Worm (Caenorhabditis elegans): Measurements from ENCODE around the gene rgs-6.
A peak's percentile ranks its signal among the peaks of the same experiment; 100 is the strongest.

rgs-6 gene

ce11 chrX:5713479-5713878, 20.1 kb downstream of the rgs-6 start (continued):
- TF ChIP-seq vab-7 (GFP tag; IDR thresholded peaks at IDR 0.05), result peak; percentile 87
- peak; percentile 79 for TF ChIP-seq arid-1 (GFP tag; conservative IDR thresholded peaks at IDR 0.05)
- no peak for TF ChIP-seq aly-2 (tag; optimal IDR thresholded peaks at IDR 0.05)
- peak; percentile 26 for TF ChIP-seq hlh-30 (tag; optimal IDR thresholded peaks at IDR 0.05; ENCODE audit: insufficient read depth)
- no peak for TF ChIP-seq hif-1 (tag; optimal IDR thresholded peaks at IDR 0.05)
- TF ChIP-seq hlh-11 (tag; optimal IDR thresholded peaks at IDR 0.05), result peak; percentile 2
- TF ChIP-seq nhr-6 (tag; optimal IDR thresholded peaks at IDR 0.05), result no peak
- TF ChIP-seq nhr-28 (tag; optimal IDR thresholded peaks at IDR 0.05), result peak; percentile 19
- TF ChIP-seq ztf-11 (tag; optimal IDR thresholded peaks at IDR 0.05), result no peak
- no peak for TF ChIP-seq ces-1 (GFP tag; optimal IDR thresholded peaks at IDR 0.05)
- no peak for TF ChIP-seq skn-1 (tag; optimal IDR thresholded peaks at IDR 0.05)
- TF ChIP-seq dmd-6 (GFP tag; IDR thresholded peaks at IDR 0.05), result peak; percentile 47
- peak; percentile 52; the same call in 1 of the 2 replicates for TF ChIP-seq zip-11 (GFP tag; IDR thresholded peaks at IDR 0.05)
- TF ChIP-seq lin-39 (tag; optimal IDR thresholded peaks at IDR 0.05), result no peak
- peak; percentile 43 for TF ChIP-seq F49E8.2 (tag; optimal IDR thresholded peaks at IDR 0.05; ENCODE audit: borderline replicate concordance)
- TF ChIP-seq zag-1 (tag; optimal IDR thresholded peaks at IDR 0.05), result no peak
- peak; percentile 56 for TF ChIP-seq duxl-1 (tag; optimal IDR thresholded peaks at IDR 0.05; ENCODE audit: poor library complexity)
- TF ChIP-seq ceh-44 (GFP tag; IDR thresholded peaks at IDR 0.05), result peak; percentile 67; the same call in 1 of the 2 replicates
- TF ChIP-seq ZK337.2 (GFP tag; IDR thresholded peaks at IDR 0.05), result no peak
- TF ChIP-seq tra-1 (GFP tag; IDR thresholded peaks at IDR 0.05), result peak; percentile 79
- TF ChIP-seq dve-1 (tag; optimal IDR thresholded peaks at IDR 0.05; ENCODE audit: insufficient read depth), result peak; percentile 44
- TF ChIP-seq pqm-1 (tag; optimal IDR thresholded peaks at IDR 0.05), result peak; percentile 34
- peak; percentile 44 for TF ChIP-seq nhr-102 (tag; optimal IDR thresholded peaks at IDR 0.05)
- TF ChIP-seq ceh-62 (tag; optimal IDR thresholded peaks at IDR 0.05), result no peak
- TF ChIP-seq mxl-3 (GFP tag; optimal IDR thresholded peaks at IDR 0.05), result no peak
- no peak for TF ChIP-seq nhr-25 (tag; optimal IDR thresholded peaks at IDR 0.05; ENCODE audit: borderline replicate concordance, insufficient read depth)
- no peak for TF ChIP-seq attf-4 (tag; optimal IDR thresholded peaks at IDR 0.05)
- TF ChIP-seq F44E2.7 (GFP tag; IDR thresholded peaks at IDR 0.05), result peak; percentile 86; the same call in 1 of the 2 replicates
- peak; percentile 54; the same call in 1 of the 2 replicates for TF ChIP-seq php-3 (GFP tag; IDR thresholded peaks at IDR 0.05)
- peak; percentile 59; the same call in 1 of the 2 replicates for TF ChIP-seq lin-1 (GFP tag; IDR thresholded peaks at IDR 0.05)
- TF ChIP-seq Y75B8A.6 (GFP tag; IDR thresholded peaks at IDR 0.05), result peak; percentile 69; the same call in 1 of the 2 replicates
- no peak for TF ChIP-seq zfp-2 (tag; optimal IDR thresholded peaks at IDR 0.05)
- TF ChIP-seq snpc-4 (tag; optimal IDR thresholded peaks at IDR 0.05), result no peak
- TF ChIP-seq tag-97 (GFP tag; IDR thresholded peaks at IDR 0.05), result no peak
- TF ChIP-seq F26F4.8 (GFP tag; conservative IDR thresholded peaks at IDR 0.05), result peak; percentile 93
- TF ChIP-seq zip-2 (tag; optimal IDR thresholded peaks at IDR 0.05), result peak; percentile 59
- TF ChIP-seq lin-38 (GFP tag; IDR thresholded peaks at IDR 0.05), result peak; percentile 77
- TF ChIP-seq mdt-29 (GFP tag; IDR thresholded peaks at IDR 0.05), result peak; percentile 43; the same call in 1 of the 2 replicates
- TF ChIP-seq ZK546.5 (tag; optimal IDR thresholded peaks at IDR 0.05), result no peak
- no peak for TF ChIP-seq F10B5.3 (tag; optimal IDR thresholded peaks at IDR 0.05)
- peak; percentile 46 for TF ChIP-seq spr-3 (GFP tag; optimal IDR thresholded peaks at IDR 0.05)
- peak; percentile 67 for TF ChIP-seq unc-130 (GFP tag; optimal IDR thresholded peaks at IDR 0.05)
- peak; percentile 11 for TF ChIP-seq nhr-48 (tag; optimal IDR thresholded peaks at IDR 0.05)
- TF ChIP-seq spr-1 (tag; optimal IDR thresholded peaks at IDR 0.05), result peak; percentile 27
- peak; percentile 61 for TF ChIP-seq mep-1 (tag; optimal IDR thresholded peaks at IDR 0.05)
- TF ChIP-seq madf-5 (GFP tag; IDR thresholded peaks at IDR 0.05), result peak; percentile 44 to 90; a peak in 2 of 4 replicates
- peak; percentile 42; the same call in 1 of the 2 replicates for TF ChIP-seq hmg-1.1 (GFP tag; IDR thresholded peaks at IDR 0.05)
- TF ChIP-seq fkh-10 (GFP tag; optimal IDR thresholded peaks at IDR 0.05), result no peak

All from whole organism, L4 larva.